Worm (Caenorhabditis elegans) whole organism, L3 larva: ENCODE results near the gene C09B7.2.

Source experiments
- R02D3.7 ChIP-seq: fragments of 150-350 bp; optimal IDR thresholded peaks from 2 replicates; lab custom pipeline; 2014; ENCODE audit warnings: missing biosample characterization, missing genetic modification characterization
- aly-2 ChIP-seq: fragments of 150-350 bp; optimal IDR thresholded peaks from 2 replicates; lab custom pipeline; 2014; ENCODE audit warnings: missing biosample characterization, missing genetic modification characterization
- ceh-16 ChIP-seq: sonication (generic microtip); optimal IDR thresholded peaks from 2 replicates; lab custom pipeline; 2017; ENCODE audit warnings: missing biosample characterization, missing genetic modification characterization
- egl-27 ChIP-seq: sonication (generic microtip); optimal IDR thresholded peaks from 4 replicates; lab custom pipeline; 2017; ENCODE audit warnings: missing biosample characterization, missing genetic modification reagents, missing genetic modification characterization
- elt-1 ChIP-seq: fragments of 150-350 bp; optimal IDR thresholded peaks from 2 replicates; lab custom pipeline; 2014; ENCODE audit warnings: missing biosample characterization, missing genetic modification characterization
- nhr-11 ChIP-seq: fragments of 150-350 bp; optimal IDR thresholded peaks from 2 replicates; lab custom pipeline; 2014; ENCODE audit warnings: missing biosample characterization, missing genetic modification characterization
- nhr-77 ChIP-seq: fragments of 150-350 bp; optimal IDR thresholded peaks from 2 replicates; lab custom pipeline; 2014; ENCODE audit warnings: missing biosample characterization, missing genetic modification characterization
- skn-1 ChIP-seq: fragments of 150-350 bp; optimal IDR thresholded peaks from 2 replicates; lab custom pipeline; 2014; ENCODE audit warnings: missing biosample characterization, missing genetic modification characterization
- snpc-4 ChIP-seq: fragments of 150-350 bp; optimal IDR thresholded peaks from 2 replicates; lab custom pipeline; 2014; ENCODE audit warnings: missing biosample characterization, missing genetic modification characterization
- unc-62 ChIP-seq: fragments of 150-350 bp; sonication (generic microtip); optimal IDR thresholded peaks from 4 replicates; lab custom pipeline; 2014; ENCODE audit warnings: missing biosample characterization, missing genetic modification reagents, missing genetic modification characterization

DNA sequence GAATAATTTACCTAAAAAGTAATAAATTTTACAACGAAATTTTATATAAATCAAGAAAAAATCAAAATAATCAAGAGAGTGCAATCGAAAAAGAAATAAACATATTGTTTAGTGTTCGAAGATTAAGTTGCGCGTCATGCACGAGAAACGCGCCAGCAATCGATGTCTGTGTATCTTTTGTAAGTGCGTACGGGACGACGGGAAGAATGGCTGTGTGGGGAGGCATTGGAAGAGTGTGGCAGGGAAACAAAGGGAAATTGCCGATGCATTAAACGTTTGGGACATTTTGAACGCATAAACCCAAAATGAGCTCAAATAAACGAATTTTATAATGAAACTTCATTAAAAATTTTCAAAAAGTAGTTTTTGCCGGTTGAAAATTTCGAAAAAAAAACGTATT, 19.2 kb downstream of the C09B7.2 start, which contains the start of gene immt-1:
- TF ChIP-seq elt-1, result no peak
- no peak for TF ChIP-seq skn-1 (tag; lab: Kevin White, UChicago)
- TF ChIP-seq ceh-16, result no peak
- no peak for TF ChIP-seq nhr-11
- peak; percentile 85 for TF ChIP-seq snpc-4 (tag; lab: Kevin White, UChicago)
- no peak for TF ChIP-seq egl-27 (tag; lab: Kevin White, UChicago)
- TF ChIP-seq nhr-77 (tag; lab: Kevin White, UChicago), result no peak
- no peak for TF ChIP-seq aly-2 (tag; lab: Kevin White, UChicago)
- TF ChIP-seq unc-62 (GFP tag; lab: Kevin White, UChicago), result no peak
- TF ChIP-seq R02D3.7 (tag; lab: Kevin White, UChicago), result no peak
